Fruit fly (Drosophila melanogaster): Measurements from ENCODE around the gene Spt7.
A peak's percentile ranks its signal among the peaks of the same experiment; 100 is the strongest.

Gene Spt7

dm6 chrX:17886449-17887207 is 36.4 kb downstream of the Spt7 start (continued):
- TF ChIP-seq Sox14 (GFP tag; optimal IDR thresholded peaks at IDR 0.05), result peak; percentile 30
- peak; percentile 89 for TF ChIP-seq CG6808 (GFP tag; optimal IDR thresholded peaks at IDR 0.05)
- TF ChIP-seq CG15336 (GFP tag; IDR thresholded peaks at IDR 0.05), result peak; percentile 65
- no peak for TF ChIP-seq Blimp-1 (GFP tag; optimal IDR thresholded peaks at IDR 0.05)
- TF ChIP-seq esn (GFP tag; optimal IDR thresholded peaks at IDR 0.05), result no peak
- TF ChIP-seq CG10669 (GFP tag; optimal IDR thresholded peaks at IDR 0.05), result peak; percentile 48
- TF ChIP-seq spab (GFP tag; optimal IDR thresholded peaks at IDR 0.05), result peak; percentile 75
- no peak for TF ChIP-seq Hr39 (GFP tag; optimal IDR thresholded peaks at IDR 0.05)
- no peak for TF ChIP-seq CG31627 (GFP tag; optimal IDR thresholded peaks at IDR 0.05)
- TF ChIP-seq Lpt (GFP tag; optimal IDR thresholded peaks at IDR 0.05), result peak; percentile 73
- TF ChIP-seq salr (GFP tag; optimal IDR thresholded peaks at IDR 0.05), result peak in 1 of 2 experiments; percentile 85
- peak; percentile 68 for TF ChIP-seq CG6854 (GFP tag; optimal IDR thresholded peaks at IDR 0.05)
- no peak for TF ChIP-seq CG6792 (GFP tag; optimal IDR thresholded peaks at IDR 0.05)
- no peak for TF ChIP-seq cyc (GFP tag; optimal IDR thresholded peaks at IDR 0.05)
- TF ChIP-seq Eip75B (GFP tag; optimal IDR thresholded peaks at IDR 0.05), result peak; percentile 41
- peak; percentile 75 for TF ChIP-seq CG16779 (tag; optimal IDR thresholded peaks at IDR 0.05)
- no peak for TF ChIP-seq Sox15 (GFP tag; optimal IDR thresholded peaks at IDR 0.05)
- no peak for TF ChIP-seq CG11294 (GFP tag; IDR thresholded peaks at IDR 0.05)
- peak; percentile 80 for TF ChIP-seq Eip78C (GFP tag)
- peak; percentile 61 for TF ChIP-seq CG1621 (tag; optimal IDR thresholded peaks at IDR 0.05)
- peak; percentile 64 for TF ChIP-seq dsx (GFP tag; optimal IDR thresholded peaks at IDR 0.05; ENCODE audit: poor library complexity, severe bottlenecking)
- TF ChIP-seq net (GFP tag; optimal IDR thresholded peaks at IDR 0.05), result peak; percentile 69
- TF ChIP-seq OdsH (GFP tag; optimal IDR thresholded peaks at IDR 0.05), result no peak
- peak; percentile 70 for TF ChIP-seq CG32006 (GFP tag; optimal IDR thresholded peaks at IDR 0.05)
- no peak for TF ChIP-seq fd85E (GFP tag; optimal IDR thresholded peaks at IDR 0.05)
- TF ChIP-seq Eip93F (GFP tag; optimal IDR thresholded peaks at IDR 0.05), result peak; percentile 16
- TF ChIP-seq CG8119 (GFP tag; IDR thresholded peaks at IDR 0.05), result peak; percentile 87
- TF ChIP-seq Sox102F (GFP tag; optimal IDR thresholded peaks at IDR 0.05), result peak; percentile 35
- peak; percentile 53 for TF ChIP-seq eg (GFP tag; IDR thresholded peaks at IDR 0.05)
- no peak for TF ChIP-seq Ets21C (GFP tag; optimal IDR thresholded peaks at IDR 0.05)

dm6 chrX:17887208-17887627 is 37.0 kb downstream of the Spt7 start, which contains the start of gene mnb:
Gene mnb (minus strand): TSS chrX:17887222.
- TF ChIP-seq CG10631 (GFP tag; optimal IDR thresholded peaks at IDR 0.05), result no peak
- no peak for TF ChIP-seq CG11902 (GFP tag; optimal IDR thresholded peaks at IDR 0.05)
- peak; percentile 7 for TF ChIP-seq CG31627 (GFP tag; optimal IDR thresholded peaks at IDR 0.05)
- no peak for TF ChIP-seq Lpt (GFP tag; optimal IDR thresholded peaks at IDR 0.05)
- TF ChIP-seq svp (GFP tag), result peak; percentile 73
- TF ChIP-seq Hr39 (GFP tag; optimal IDR thresholded peaks at IDR 0.05), result no peak
- TF ChIP-seq esn (GFP tag; optimal IDR thresholded peaks at IDR 0.05), result peak; percentile 32
- no peak for TF ChIP-seq Blimp-1 (GFP tag; optimal IDR thresholded peaks at IDR 0.05)
- TF ChIP-seq CG6854 (GFP tag; optimal IDR thresholded peaks at IDR 0.05), result no peak
- TF ChIP-seq fd59A (GFP tag; optimal IDR thresholded peaks at IDR 0.05), result no peak
- TF ChIP-seq Sox102F (GFP tag; optimal IDR thresholded peaks at IDR 0.05), result no peak
- no peak for TF ChIP-seq fkh (GFP tag; optimal IDR thresholded peaks at IDR 0.05)
- no peak for TF ChIP-seq Eip75B (GFP tag; optimal IDR thresholded peaks at IDR 0.05)
- TF ChIP-seq cyc (GFP tag; optimal IDR thresholded peaks at IDR 0.05), result no peak
- TF ChIP-seq acj6 (GFP tag; optimal IDR thresholded peaks at IDR 0.05), result peak; percentile 4
- TF ChIP-seq achi (GFP tag; optimal IDR thresholded peaks at IDR 0.05), result no peak
- TF ChIP-seq fd85E (GFP tag; optimal IDR thresholded peaks at IDR 0.05), result no peak

dm6 chrX:17887877-17888276 is 37.6 kb downstream of the Spt7 start, which contains the start of gene CG6788:
Gene CG6788 (plus strand): TSS chrX:17888177.
- TF ChIP-seq achi (GFP tag; optimal IDR thresholded peaks at IDR 0.05) (no peak), OdsH (GFP tag; optimal IDR thresholded peaks at IDR 0.05) (no peak), Sox14 (GFP tag; optimal IDR thresholded peaks at IDR 0.05) (no peak), CG31627 (GFP tag; optimal IDR thresholded peaks at IDR 0.05) (no peak), Hr39 (GFP tag; optimal IDR thresholded peaks at IDR 0.05) (no peak), CG11762 (GFP tag; optimal IDR thresholded peaks at IDR 0.05; ENCODE audit: insufficient read depth) (no peak), Smox (GFP tag; optimal IDR thresholded peaks at IDR 0.05) (no peak), fkh (GFP tag; optimal IDR thresholded peaks at IDR 0.05) (no peak), CG4318 (GFP tag; optimal IDR thresholded peaks at IDR 0.05) (no peak), Met (GFP tag; optimal IDR thresholded peaks at IDR 0.05) (no peak), CG8119 (GFP tag; IDR thresholded peaks at IDR 0.05) (no peak), CG32006 (GFP tag; optimal IDR thresholded peaks at IDR 0.05) (no peak), CG9139 (GFP tag; optimal IDR thresholded peaks at IDR 0.05) (no peak), CG16779 (tag; optimal IDR thresholded peaks at IDR 0.05) (no peak), esn (GFP tag; optimal IDR thresholded peaks at IDR 0.05) (no peak), fd85E (GFP tag; optimal IDR thresholded peaks at IDR 0.05) (no peak), acj6 (GFP tag; optimal IDR thresholded peaks at IDR 0.05) (no peak), CG6792 (GFP tag; optimal IDR thresholded peaks at IDR 0.05) (no peak), fd59A (GFP tag; optimal IDR thresholded peaks at IDR 0.05) (no peak)
